Worm (Caenorhabditis elegans): Measurements from ENCODE around the gene C34H4.1.
A peak's percentile ranks its signal among the peaks of the same experiment; 100 is the strongest.

C34H4.1 gene

DNA sequence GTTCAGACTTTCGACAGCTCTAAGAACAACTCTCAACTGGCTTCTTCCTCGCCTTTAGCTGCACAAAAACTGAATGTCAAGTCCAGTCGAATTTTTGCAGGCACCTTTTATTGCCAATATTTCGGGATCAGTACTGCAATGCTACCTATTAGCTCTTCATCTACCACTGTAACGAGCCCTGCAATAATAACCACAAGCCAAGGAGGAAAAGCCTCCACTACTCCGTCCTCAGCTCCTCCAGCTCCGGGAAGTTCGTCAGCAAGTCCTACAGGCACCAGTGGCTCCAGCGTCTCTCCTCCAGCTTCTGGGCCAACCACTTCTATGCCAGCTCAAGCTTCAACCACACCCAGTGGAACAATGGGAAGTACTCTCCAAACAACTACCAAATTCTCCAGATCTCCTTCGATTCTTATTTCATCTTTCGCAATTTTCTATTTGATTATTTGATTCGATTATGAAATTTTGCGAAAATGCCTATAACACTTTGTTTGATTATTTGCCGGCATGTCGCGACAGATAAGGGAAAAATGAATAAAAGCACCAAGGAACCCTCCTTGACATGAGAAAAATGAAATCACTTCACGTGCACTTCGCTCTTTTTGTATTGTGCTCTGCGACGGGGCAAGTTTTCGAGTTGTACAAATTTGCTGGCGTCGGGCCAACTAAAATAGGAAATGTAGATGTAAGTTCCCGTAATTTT is at the start of gene C34H4.1:
Gene C34H4.1, plus strand, starts transcription at position 559 of the 700 bp plus-strand sequence.
- TF ChIP-seq snpc-3.4 (tag; optimal IDR thresholded peaks at IDR 0.05) (no peak), unc-62 (GFP tag; optimal IDR thresholded peaks at IDR 0.05) (no peak), cebp-1 (GFP tag; IDR thresholded peaks at IDR 0.05) (peak; percentile 60; the same call in 1 of the 2 replicates), cebp-1 (tag; optimal IDR thresholded peaks at IDR 0.05) (peak; percentile 75), F33H1.4 (GFP tag; IDR thresholded peaks at IDR 0.05) (no peak), mxl-1 (tag; optimal IDR thresholded peaks at IDR 0.05) (no peak), zfh-2 (GFP tag; conservative IDR thresholded peaks at IDR 0.05) (0 out of 2 replicates have a peak, but pooled peaks have one; percentile 37), nhr-80 (tag; optimal IDR thresholded peaks at IDR 0.05) (peak; percentile 33)

DNA sequence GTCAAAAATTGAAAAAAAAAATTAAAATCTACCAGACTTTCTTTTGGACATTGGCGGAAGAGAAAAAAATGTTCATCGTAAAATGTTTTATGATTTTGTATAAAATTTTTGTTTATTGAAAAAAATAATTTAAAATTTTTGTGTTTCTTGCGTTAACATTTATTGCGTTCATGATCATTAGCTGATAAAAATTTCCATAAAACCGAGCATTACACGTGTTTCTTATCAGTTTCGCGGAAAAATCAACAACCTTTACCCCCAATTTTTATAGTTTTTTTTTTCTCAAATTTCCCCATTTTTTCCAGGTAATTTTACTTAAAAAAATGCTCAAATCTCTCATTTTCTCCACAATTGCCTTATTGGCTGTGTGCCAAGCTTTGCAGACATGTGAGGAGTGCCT is 45.1 kb upstream of the C34H4.1 start, which contains the start of gene txt-4:
Gene txt-4, plus strand, starts transcription at position 324 of the 400 bp plus-strand sequence.
- peak; percentile 24 for TF ChIP-seq nhr-80 (tag; optimal IDR thresholded peaks at IDR 0.05)
- TF ChIP-seq dpl-1 (GFP tag; optimal IDR thresholded peaks at IDR 0.05) = no peak

DNA sequence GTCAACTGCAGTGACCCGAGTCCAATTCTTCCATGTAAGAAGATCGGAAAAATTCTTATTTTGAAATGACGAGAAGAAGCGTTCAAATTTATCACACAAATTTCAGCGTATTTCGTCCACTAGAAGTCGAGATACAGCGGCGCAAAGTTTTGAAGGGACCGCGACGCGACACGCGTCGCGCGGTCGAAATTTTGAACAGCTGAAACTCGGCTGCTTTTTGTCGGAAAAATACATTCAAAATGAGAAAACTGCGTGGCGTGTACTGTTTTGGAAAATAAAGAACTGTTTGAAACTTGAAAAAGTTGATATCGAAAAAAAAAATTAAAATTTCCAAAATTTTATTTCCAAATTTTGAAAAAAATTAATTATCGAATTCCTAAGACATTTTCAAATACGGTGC is 42.4 kb upstream of the C34H4.1 start:
- TF ChIP-seq akir-1 (GFP tag; optimal IDR thresholded peaks at IDR 0.05) = no peak
- no peak for TF ChIP-seq ekl-4 (GFP tag; IDR thresholded peaks at IDR 0.05)
- no peak for TF ChIP-seq T07F8.4 (tag; optimal IDR thresholded peaks at IDR 0.05)
- TF ChIP-seq nhr-27 (tag; optimal IDR thresholded peaks at IDR 0.05) = no peak
- no peak for TF ChIP-seq Y53G8AR.9 (GFP tag; conservative IDR thresholded peaks at IDR 0.05)
- TF ChIP-seq hlh-26 (GFP tag; conservative IDR thresholded peaks at IDR 0.05) = no peak
- TF ChIP-seq F37B4.10 (GFP tag; IDR thresholded peaks at IDR 0.05) = no peak
- TF ChIP-seq aptf-3 (GFP tag; IDR thresholded peaks at IDR 0.05) = no peak
- TF ChIP-seq B0336.3 (GFP tag; IDR thresholded peaks at IDR 0.05) = no peak

DNA sequence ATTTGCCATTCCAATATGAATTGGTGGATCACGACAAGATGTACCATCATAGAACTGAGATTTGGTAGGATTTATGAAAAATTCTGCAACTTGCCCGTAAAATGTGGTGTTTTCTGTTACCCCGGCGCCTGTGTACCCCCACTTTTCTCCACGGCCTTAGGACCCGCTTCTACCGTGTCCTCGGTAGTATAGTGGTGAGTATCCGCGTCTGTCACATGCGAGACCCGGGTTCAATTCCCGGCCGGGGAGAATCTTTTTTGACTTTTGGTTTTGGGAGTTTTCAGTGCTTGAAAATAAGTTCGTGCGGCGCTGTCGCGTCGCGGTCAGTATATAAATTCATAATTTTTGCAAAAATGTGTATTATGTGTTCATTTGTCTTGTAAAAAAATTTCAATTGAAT is 41.0 kb upstream of the C34H4.1 start:
- TF ChIP-seq die-1 (tag; optimal IDR thresholded peaks at IDR 0.05) = peak; percentile 64
- TF ChIP-seq egl-18 (GFP tag; IDR thresholded peaks at IDR 0.05) = no peak
- no peak for TF ChIP-seq sdz-38 (tag; optimal IDR thresholded peaks at IDR 0.05)
- TF ChIP-seq C17E4.6 (GFP tag; IDR thresholded peaks at IDR 0.05) = no peak
- no peak for TF ChIP-seq let-526 (GFP tag; IDR thresholded peaks at IDR 0.05)
- no peak for TF ChIP-seq dpff-1 (tag; optimal IDR thresholded peaks at IDR 0.05)
- TF ChIP-seq F23B12.7 (tag; optimal IDR thresholded peaks at IDR 0.05; ENCODE audit: insufficient read depth) = peak; percentile 47
- no peak for TF ChIP-seq hlh-12 (tag; optimal IDR thresholded peaks at IDR 0.05)
- no peak for TF ChIP-seq atf-7 (tag; optimal IDR thresholded peaks at IDR 0.05)
- peak; percentile 27 for TF ChIP-seq snpc-1.1 (tag; optimal IDR thresholded peaks at IDR 0.05; ENCODE audit: insufficient read depth)
- TF ChIP-seq ekl-4 (GFP tag; IDR thresholded peaks at IDR 0.05) = no peak
- no peak for TF ChIP-seq ets-4 (GFP tag; optimal IDR thresholded peaks at IDR 0.05)
- TF ChIP-seq attf-6 (GFP tag; IDR thresholded peaks at IDR 0.05) = no peak
- no peak for TF ChIP-seq mel-28 (tag; optimal IDR thresholded peaks at IDR 0.05; ENCODE audit: borderline replicate concordance)
- TF ChIP-seq snpc-1.3 (tag; optimal IDR thresholded peaks at IDR 0.05; ENCODE audit: insufficient read depth) = peak; percentile 14
- peak; percentile 88 for TF ChIP-seq tbp1 (GFP tag; optimal IDR thresholded peaks at IDR 0.05)
- no peak for TF ChIP-seq ztf-3 (GFP tag; optimal IDR thresholded peaks at IDR 0.05)
- no peak for TF ChIP-seq Y79H2A.3 (GFP tag; conservative IDR thresholded peaks at IDR 0.05)
- no peak for TF ChIP-seq lin-40 (tag; optimal IDR thresholded peaks at IDR 0.05)
- TF ChIP-seq F37B4.10 (GFP tag; IDR thresholded peaks at IDR 0.05) = no peak
- no peak for TF ChIP-seq B0035.1 (tag; optimal IDR thresholded peaks at IDR 0.05)
- no peak for TF ChIP-seq C06A6.2 (GFP tag; conservative IDR thresholded peaks at IDR 0.05)
- no peak for TF ChIP-seq ztf-6 (GFP tag; IDR thresholded peaks at IDR 0.05)
- TF ChIP-seq egl-44 (GFP tag; IDR thresholded peaks at IDR 0.05) = no peak
- TF ChIP-seq nfya-2 (GFP tag; IDR thresholded peaks at IDR 0.05) = no peak
- no peak for TF ChIP-seq let-607 (tag; optimal IDR thresholded peaks at IDR 0.05)
- TF ChIP-seq Y53F4B.3 (GFP tag; IDR thresholded peaks at IDR 0.05) = 0 out of 2 replicates have a peak, but pooled peaks have one; percentile 19

All from whole organism, young adult.